Worm (Caenorhabditis elegans) whole organism, late embryonic: ENCODE data around the gene F46C5.9.

Experiments
- K02D7.2 ChIP-seq: sonication (generic microtip); optimal IDR thresholded peaks from 2 replicates; lab custom pipeline; 2017; ENCODE audit warnings: mild to moderate bottlenecking, missing genetic modification characterization, missing compliant biosample characterization
- T23F11.4 ChIP-seq: fragments of 200-800 bp; sonication (Bioruptor generic); optimal IDR thresholded peaks from 2 replicates; lab custom pipeline; 2018; ENCODE audit warnings: mild to moderate bottlenecking, missing genetic modification characterization, missing compliant biosample characterization
- Y22D7AL.16 ChIP-seq: sonication (generic microtip); optimal IDR thresholded peaks from 2 replicates; lab custom pipeline; 2016; ENCODE audit warnings: missing genetic modification characterization, missing compliant biosample characterization
- ahr-1 ChIP-seq: sonication (generic microtip); optimal IDR thresholded peaks from 2 replicates; lab custom pipeline; 2016; ENCODE audit warnings: missing genetic modification characterization, missing compliant biosample characterization
- ceh-14 ChIP-seq: sonication (generic microtip); optimal IDR thresholded peaks from 2 replicates; lab custom pipeline; 2016; ENCODE audit warnings: missing genotype, missing genetic modification characterization, missing compliant biosample characterization
- ceh-18 ChIP-seq: sonication (generic microtip); optimal IDR thresholded peaks from 2 replicates; lab custom pipeline; 2016; ENCODE audit warnings: missing genetic modification characterization, missing compliant biosample characterization
- ceh-24 ChIP-seq: sonication (generic microtip); optimal IDR thresholded peaks from 2 replicates; lab custom pipeline; 2016; ENCODE audit warnings: mild to moderate bottlenecking, missing genetic modification characterization, missing compliant biosample characterization
- ceh-31 ChIP-seq: sonication (generic microtip); optimal IDR thresholded peaks from 2 replicates; lab custom pipeline; 2016; ENCODE audit warnings: missing genetic modification characterization, missing compliant biosample characterization
- ceh-48 ChIP-seq: sonication (generic microtip); optimal IDR thresholded peaks from 2 replicates; lab custom pipeline; 2016; ENCODE audit warnings: missing genetic modification characterization, inconsistent platforms, missing compliant biosample characterization
- ceh-6 ChIP-seq: fragments of 200-800 bp; sonication (Bioruptor generic); optimal IDR thresholded peaks from 2 replicates; lab custom pipeline; 2018; ENCODE audit warnings: mild to moderate bottlenecking, missing genetic modification characterization, missing compliant biosample characterization
- che-1 ChIP-seq: sonication (generic microtip); optimal IDR thresholded peaks from 2 replicates; lab custom pipeline; 2016; ENCODE audit warnings: mild to moderate bottlenecking, missing genetic modification characterization, missing compliant biosample characterization
- dve-1 ChIP-seq: sonication (generic microtip); optimal IDR thresholded peaks from 2 replicates; lab custom pipeline; 2017; ENCODE audit warnings: antibody characterized with exemption, mild to moderate bottlenecking, missing genetic modification characterization, missing compliant biosample characterization
- eyg-1 ChIP-seq: sonication (generic microtip); optimal IDR thresholded peaks from 2 replicates; lab custom pipeline; 2016; ENCODE audit warnings: missing genotype, missing genetic modification characterization, missing compliant biosample characterization
- fax-1 ChIP-seq: sonication (generic microtip); optimal IDR thresholded peaks from 2 replicates; lab custom pipeline; 2016; ENCODE audit warnings: missing genotype, missing genetic modification characterization, missing compliant biosample characterization
- fkh-10 ChIP-seq: fragments of 150-350 bp; optimal IDR thresholded peaks from 2 replicates; lab custom pipeline; 2014; ENCODE audit warnings: missing biosample characterization, missing genetic modification reagents, missing genetic modification characterization
- hlh-13 ChIP-seq: fragments of 200-800 bp; sonication (Bioruptor generic); optimal IDR thresholded peaks from 2 replicates; lab custom pipeline; 2018; ENCODE audit warnings: mild to moderate bottlenecking, missing genetic modification characterization, missing compliant biosample characterization
- hlh-30 ChIP-seq: sonication (generic microtip); optimal IDR thresholded peaks from 2 replicates; lab custom pipeline; 2017; ENCODE audit warnings: antibody characterized with exemption, missing genetic modification characterization, missing compliant biosample characterization; ENCODE audit not compliant: insufficient read depth
- hlh-8 ChIP-seq: sonication (generic microtip); optimal IDR thresholded peaks from 2 replicates; lab custom pipeline; 2016; ENCODE audit warnings: missing genotype, missing genetic modification characterization, missing compliant biosample characterization
- lim-6 ChIP-seq: sonication (generic microtip); optimal IDR thresholded peaks from 2 replicates; lab custom pipeline; 2016; ENCODE audit warnings: missing genetic modification characterization, missing compliant biosample characterization
- lin-11 ChIP-seq: fragments of 200-800 bp; sonication (Bioruptor generic); optimal IDR thresholded peaks from 2 replicates; lab custom pipeline; 2018; ENCODE audit warnings: mild to moderate bottlenecking, missing genetic modification characterization, missing compliant biosample characterization
- mec-3 ChIP-seq: sonication (generic microtip); optimal IDR thresholded peaks from 2 replicates; lab custom pipeline; 2016; ENCODE audit warnings: borderline replicate concordance, missing genetic modification characterization, missing compliant biosample characterization
- nfya-1 ChIP-seq: sonication (generic microtip); optimal IDR thresholded peaks from 2 replicates; lab custom pipeline; 2017; ENCODE audit warnings: missing genetic modification characterization, mild to moderate bottlenecking, missing compliant biosample characterization, antibody characterized with exemption, moderate library complexity
- nhr-232 ChIP-seq: sonication (generic microtip); optimal IDR thresholded peaks from 2 replicates; lab custom pipeline; 2016; ENCODE audit warnings: missing genetic modification characterization, missing compliant biosample characterization
- pat-9 ChIP-seq: fragments of 200-800 bp; sonication (Bioruptor generic); optimal IDR thresholded peaks from 2 replicates; lab custom pipeline; 2018; ENCODE audit warnings: mild to moderate bottlenecking, missing genetic modification characterization, moderate library complexity, missing compliant biosample characterization
- pha-4 ChIP-seq: fragments of 150-350 bp; optimal IDR thresholded peaks from 2 replicates; lab custom pipeline; 2018; ENCODE audit warnings: missing biosample characterization, missing genetic modification reagents, missing genetic modification characterization
- ref-2 ChIP-seq: sonication (generic microtip); optimal IDR thresholded peaks from 2 replicates; lab custom pipeline; 2016; ENCODE audit warnings: missing genetic modification characterization, missing compliant biosample characterization
- rnt-1 ChIP-seq: sonication (generic microtip); optimal IDR thresholded peaks from 2 replicates; lab custom pipeline; 2016; ENCODE audit warnings: missing genetic modification characterization, missing compliant biosample characterization
- sdc-2 ChIP-seq: sonication (generic microtip); optimal IDR thresholded peaks from 2 replicates; lab custom pipeline; 2016; ENCODE audit warnings: missing genotype, missing genetic modification characterization, missing compliant biosample characterization
- sox-2 ChIP-seq: fragments of 200-800 bp; sonication (Bioruptor generic); IDR thresholded peaks from 2 replicates; pipeline ENCODE4 v1.3.6; 2022; ENCODE audit warnings: missing genetic modification reagents, missing genetic modification characterization, missing compliant biosample characterization
- syd-9 ChIP-seq: sonication (generic microtip); optimal IDR thresholded peaks from 2 replicates; lab custom pipeline; 2016; ENCODE audit warnings: mild to moderate bottlenecking, missing genetic modification characterization, moderate library complexity, missing compliant biosample characterization
- tbx-2 ChIP-seq: sonication (generic microtip); optimal IDR thresholded peaks from 2 replicates; lab custom pipeline; 2016; ENCODE audit warnings: missing genetic modification characterization, missing compliant biosample characterization
- tbx-7 ChIP-seq: sonication (generic microtip); optimal IDR thresholded peaks from 2 replicates; lab custom pipeline; 2016; ENCODE audit warnings: missing genotype, missing genetic modification characterization, missing compliant biosample characterization
- ttx-3 ChIP-seq: sonication (generic microtip); optimal IDR thresholded peaks from 2 replicates; lab custom pipeline; 2016; ENCODE audit warnings: missing genetic modification reagents, missing genetic modification characterization, missing compliant biosample characterization
- unc-42 ChIP-seq: sonication (generic microtip); optimal IDR thresholded peaks from 2 replicates; lab custom pipeline; 2016; ENCODE audit warnings: missing genotype, missing genetic modification characterization, missing compliant biosample characterization
- unc-55 ChIP-seq: sonication (generic microtip); optimal IDR thresholded peaks from 2 replicates; lab custom pipeline; 2017; ENCODE audit warnings: missing biosample characterization, missing genetic modification reagents, missing genetic modification characterization

Gene F46C5.9

ce11 chrII:8787376-8787775, 23.2 kb downstream of the F46C5.9 start (continued):
- TF ChIP-seq unc-42 (tag; lab: Kevin White, UChicago) (peak; percentile 84), unc-55 (GFP tag; lab: Kevin White, UChicago) (peak; percentile 97), K02D7.2 (tag; lab: Kevin White, UChicago) (no peak)
- TF ChIP-seq, all 69 proteins: peak for 27

DNA sequence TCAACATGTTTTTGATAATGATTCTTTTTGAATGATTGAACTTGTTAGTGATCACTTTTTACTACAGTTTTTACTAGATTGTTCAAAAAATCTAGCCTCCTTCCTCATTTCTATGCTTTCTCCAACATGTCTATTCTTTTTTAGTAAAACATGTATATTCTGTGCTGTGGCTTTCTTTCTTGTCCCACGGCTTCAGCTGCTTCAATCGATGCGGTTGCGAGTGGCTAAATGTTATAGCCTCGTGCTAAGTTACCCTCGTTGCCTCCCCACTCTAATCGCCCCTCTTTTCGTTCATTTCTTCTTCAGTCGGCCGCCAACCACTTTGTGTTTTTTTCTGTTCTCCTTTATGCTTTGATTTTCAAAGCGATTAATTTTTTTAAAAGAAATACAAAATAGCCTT, 24.7 kb downstream of the F46C5.9 start:
- TF ChIP-seq hlh-30 = peak; percentile 26
- no peak for TF ChIP-seq sox-2 (GFP tag; lab: Robert Waterston, UW)
- TF ChIP-seq unc-42 (tag; lab: Kevin White, UChicago) = peak; percentile 43
- peak; percentile 22 for TF ChIP-seq nfya-1 (tag; lab: Kevin White, UChicago)
- peak; percentile 27 for TF ChIP-seq ceh-48 (tag; lab: Kevin White, UChicago)

ce11 chrII:8784235-8784928, 26.1 kb downstream of the F46C5.9 start:
- peak; percentile 7 for TF ChIP-seq unc-42 (tag; lab: Kevin White, UChicago)
- no peak for TF ChIP-seq ceh-6 (GFP tag; lab: Kevin White, UChicago)
- TF ChIP-seq ref-2 = peak; percentile 33
- TF ChIP-seq ceh-18 (tag; lab: Kevin White, UChicago) = peak; percentile 65
- TF ChIP-seq hlh-13 (GFP tag; lab: Kevin White, UChicago) = no peak
- TF ChIP-seq pha-4 (tag; lab: Kevin White, UChicago) = no peak
- peak; percentile 31 for TF ChIP-seq nfya-1 (tag; lab: Kevin White, UChicago)

- TF ChIP-seq ceh-18 (tag; lab: Kevin White, UChicago) (peak; percentile 51), unc-55 (GFP tag; lab: Kevin White, UChicago) (peak; percentile 93), pha-4 (tag; lab: Kevin White, UChicago) (no peak), fax-1 (tag; lab: Kevin White, UChicago) (no peak), rnt-1 (tag; lab: Kevin White, UChicago) (peak; percentile 37), nhr-232 (tag; lab: Kevin White, UChicago) (no peak), hlh-8 (tag; lab: Kevin White, UChicago) (no peak), eyg-1 (tag; lab: Kevin White, UChicago) (no peak), ceh-6 (GFP tag; lab: Kevin White, UChicago) (no peak), ceh-24 (tag; lab: Kevin White, UChicago) (no peak)
- TF ChIP-seq, all 69 proteins: peak for 3
Measured at ce11 chrII:8783451-8783967, 27.0 kb downstream of the F46C5.9 start, which contains the start of gene sgn-1. sgn-1 (minus strand) TSS chrII:8783670.

DNA sequence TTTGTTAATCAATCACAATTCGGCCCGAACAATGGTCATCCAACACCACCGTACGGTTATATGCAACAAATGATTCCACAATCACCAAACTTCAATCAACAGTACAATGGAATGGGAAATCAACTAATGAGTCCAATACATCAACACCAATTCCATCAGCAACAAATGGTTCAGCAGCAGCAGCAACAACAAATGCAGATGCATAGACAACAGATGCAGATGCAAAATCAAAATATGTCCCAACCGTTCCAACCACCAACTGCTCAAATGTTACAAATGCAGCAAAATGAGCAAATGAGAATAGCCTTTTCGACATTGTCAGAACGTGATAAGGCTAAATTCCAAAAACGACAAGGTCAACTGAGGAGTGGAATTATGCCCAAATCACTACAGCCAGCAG, 34.0 kb downstream of the F46C5.9 start:
- TF ChIP-seq ceh-14 (tag; lab: Kevin White, UChicago) (no peak), T23F11.4 (no peak), tbx-2 (no peak), pat-9 (tag; lab: Kevin White, UChicago) (no peak), fax-1 (tag; lab: Kevin White, UChicago) (no peak), syd-9 (no peak)
- TF ChIP-seq, all 69 proteins: peak for 0

DNA sequence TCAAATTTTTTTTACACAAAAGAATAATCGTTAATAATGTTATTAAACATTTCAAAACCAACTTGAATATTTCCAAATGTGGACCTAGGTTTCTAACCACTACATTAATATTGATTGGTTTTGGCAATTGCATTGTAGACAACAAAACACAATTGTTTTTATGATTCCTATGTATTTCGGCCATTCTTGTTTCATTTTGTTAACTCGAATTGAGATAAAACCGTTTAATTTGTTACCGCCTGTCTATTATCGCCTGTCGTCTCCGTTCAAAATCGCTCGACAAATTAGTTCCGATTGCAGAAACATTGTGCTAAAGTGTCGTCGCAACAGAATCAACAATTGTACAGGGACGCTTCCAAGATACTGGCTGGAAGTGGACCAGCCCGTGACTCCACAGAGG, 39.9 kb downstream of the F46C5.9 start, which contains the start of gene let-19:
let-19 (plus strand) TSS at position 301 of the 400 bp plus-strand sequence.
- TF ChIP-seq lin-11 (no peak), ttx-3 (no peak), lim-6 (tag; lab: Kevin White, UChicago) (no peak), ceh-48 (tag; lab: Kevin White, UChicago) (no peak), dve-1 (no peak)

DNA sequence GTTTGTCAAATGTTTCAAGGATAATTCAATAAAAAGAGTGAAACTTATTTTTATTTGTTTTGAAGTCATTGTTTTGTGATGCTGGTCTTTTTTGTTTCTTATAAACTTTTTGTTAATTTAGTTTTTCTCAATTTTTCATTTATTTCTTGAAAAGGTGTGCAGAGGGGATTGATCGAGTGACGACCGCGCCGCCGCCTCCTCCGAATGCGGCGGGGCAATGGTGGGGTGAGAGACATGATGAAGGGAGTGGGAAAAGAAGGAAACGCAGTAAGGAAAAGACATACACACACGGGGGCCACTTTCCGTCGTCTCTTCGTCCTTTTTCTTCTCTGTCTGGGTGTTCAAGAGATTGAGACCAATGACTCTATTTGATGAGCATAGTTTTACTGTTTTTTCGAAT, 41.2 kb downstream of the F46C5.9 start:
- TF ChIP-seq unc-55 (GFP tag; lab: Kevin White, UChicago) = peak; percentile 1
- peak; percentile 18 for TF ChIP-seq ref-2
- no peak for TF ChIP-seq tbx-7 (tag; lab: Kevin White, UChicago)
- no peak for TF ChIP-seq mec-3 (tag; lab: Kevin White, UChicago)
- TF ChIP-seq ceh-31 = peak; percentile 19
- peak; percentile 53 for TF ChIP-seq nfya-1 (tag; lab: Kevin White, UChicago)
- no peak for TF ChIP-seq Y22D7AL.16 (tag; lab: Kevin White, UChicago)
- TF ChIP-seq sdc-2 (tag; lab: Kevin White, UChicago) = no peak
- TF ChIP-seq ahr-1 = no peak
- no peak for TF ChIP-seq hlh-13 (GFP tag; lab: Kevin White, UChicago)
- TF ChIP-seq che-1 = no peak
- no peak for TF ChIP-seq fkh-10 (GFP tag; lab: Kevin White, UChicago)
- TF ChIP-seq unc-42 (tag; lab: Kevin White, UChicago) = peak; percentile 21
